Worm (Caenorhabditis elegans): Measurements from ENCODE around the gene ctbp-1.
A peak's percentile ranks its signal among the peaks of the same experiment; 100 is the strongest.

ctbp-1 gene

DNA sequence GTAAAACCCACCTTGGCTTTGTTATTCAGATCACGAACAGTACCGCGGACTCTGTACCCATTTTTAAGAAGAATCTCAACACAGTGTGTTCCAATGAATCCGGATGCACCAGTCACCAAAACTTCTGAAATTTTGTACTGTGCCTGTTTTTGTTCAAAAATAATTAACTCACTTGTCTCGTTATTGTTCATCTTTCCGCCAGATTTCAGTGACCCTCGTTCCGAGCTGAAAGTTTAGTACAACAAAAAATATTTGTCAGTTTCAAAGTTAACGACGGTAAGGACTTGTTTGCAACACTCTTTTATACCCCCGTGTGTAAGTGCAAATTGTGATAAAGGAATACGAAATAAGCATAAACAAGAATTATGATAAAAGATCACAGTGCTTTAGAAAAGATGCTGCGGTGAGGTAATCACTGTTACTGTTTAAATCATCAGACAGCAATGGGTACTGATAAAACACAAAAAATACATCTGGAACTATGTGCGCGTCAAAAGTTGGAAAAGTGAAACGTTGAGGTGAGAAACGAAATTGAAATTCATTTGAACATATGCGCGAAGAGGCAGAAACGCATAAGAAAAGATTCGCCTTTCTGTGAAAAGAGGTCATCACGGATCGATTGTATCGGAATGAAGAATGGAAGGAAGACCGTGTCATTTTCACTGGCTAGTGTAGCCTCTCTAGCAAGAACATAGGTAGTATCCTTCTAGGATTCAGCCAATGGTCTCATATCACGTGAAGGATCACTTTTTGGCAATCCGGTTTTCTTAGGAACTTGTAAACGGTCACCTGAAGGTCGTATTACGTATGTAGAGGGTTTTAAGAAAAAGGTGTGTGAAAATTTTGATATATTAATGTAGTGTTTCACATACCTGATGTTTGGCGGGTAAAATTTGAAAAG lies 27.7 kb upstream of the ctbp-1 start, which contains the start of gene F13D11.4:
F13D11.4 (minus strand) TSS at position 225 of the 901 bp plus-strand sequence.
- TF ChIP-seq hlh-11 (tag; optimal IDR thresholded peaks at IDR 0.05) (peak; percentile 50), spr-3 (GFP tag; optimal IDR thresholded peaks at IDR 0.05) (no peak), daf-16 (GFP tag; optimal IDR thresholded peaks at IDR 0.05) (no peak), daf-16 (tag; optimal IDR thresholded peaks at IDR 0.05) (peak; percentile 95), spr-1 (tag; optimal IDR thresholded peaks at IDR 0.05) (no peak), nhr-28 (tag; optimal IDR thresholded peaks at IDR 0.05) (peak; percentile 49), hlh-30 (tag; optimal IDR thresholded peaks at IDR 0.05; ENCODE audit: insufficient read depth) (no peak), nhr-11 (tag; optimal IDR thresholded peaks at IDR 0.05) (no peak), aly-2 (tag; optimal IDR thresholded peaks at IDR 0.05) (no peak), pqm-1 (tag; optimal IDR thresholded peaks at IDR 0.05) (no peak), mxl-3 (GFP tag; optimal IDR thresholded peaks at IDR 0.05) (peak; percentile 22), nhr-48 (tag; optimal IDR thresholded peaks at IDR 0.05) (no peak), lim-7 (GFP tag; IDR thresholded peaks at IDR 0.05) (no peak), unc-62 (GFP tag; optimal IDR thresholded peaks at IDR 0.05 in 1 of 2) (peak in 1 of 2 experiments; percentile 80), unc-62 (tag; optimal IDR thresholded peaks at IDR 0.05) (no peak), mdl-1 (tag; optimal IDR thresholded peaks at IDR 0.05) (peak in 1 of 2 experiments; percentile 10)

DNA sequence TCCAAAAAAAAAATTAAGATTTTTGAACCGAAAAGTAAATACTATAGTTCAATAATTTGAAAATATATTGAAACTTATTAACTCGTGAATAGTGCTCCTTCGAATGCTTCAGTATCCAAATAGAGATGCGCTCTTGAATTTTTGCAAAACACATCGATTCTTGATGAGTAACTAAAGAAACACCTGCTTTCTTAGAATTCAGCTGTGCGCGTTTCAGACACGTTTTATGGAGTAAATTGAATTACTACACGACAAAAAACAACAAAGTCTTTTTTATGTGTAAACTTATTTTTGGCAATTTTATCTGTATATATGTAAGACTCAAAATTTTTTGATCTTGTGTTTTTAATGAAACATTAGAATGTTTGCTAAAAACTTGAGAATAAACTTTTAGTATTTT lies 26.0 kb upstream of the ctbp-1 start:
- TF ChIP-seq nhr-6 (tag; optimal IDR thresholded peaks at IDR 0.05), result no peak
- no peak for TF ChIP-seq ztf-11 (tag; optimal IDR thresholded peaks at IDR 0.05)
- no peak for TF ChIP-seq ceh-32 (tag; optimal IDR thresholded peaks at IDR 0.05; ENCODE audit: poor library complexity)
- TF ChIP-seq mdt-29 (GFP tag; IDR thresholded peaks at IDR 0.05), result no peak
- TF ChIP-seq mdl-1 (tag; optimal IDR thresholded peaks at IDR 0.05), result no peak
- no peak for TF ChIP-seq nhr-25 (tag; optimal IDR thresholded peaks at IDR 0.05; ENCODE audit: borderline replicate concordance, insufficient read depth)

DNA sequence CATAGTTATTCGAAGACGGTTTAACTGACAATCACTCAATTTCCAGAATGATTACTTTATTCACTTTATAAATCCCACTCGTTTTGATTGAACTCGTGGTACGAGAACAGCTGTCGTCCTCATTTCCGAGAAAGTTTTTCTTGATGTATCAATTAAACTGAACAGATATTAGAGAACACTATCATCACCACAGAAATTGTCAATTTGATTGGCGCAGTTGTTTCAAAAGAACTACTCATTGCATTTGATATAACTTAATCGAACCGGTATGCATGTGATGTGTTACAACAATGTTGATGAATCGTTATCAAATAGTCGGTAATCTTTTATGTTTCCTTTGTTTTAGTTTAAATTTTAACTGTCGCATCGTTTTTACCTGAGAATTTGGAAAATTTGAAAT lies 25.5 kb upstream of the ctbp-1 start:
- TF ChIP-seq lsy-2 (tag; optimal IDR thresholded peaks at IDR 0.05), result peak in 1 of 2 experiments; percentile 50
- peak in 1 of 2 experiments; percentile 12 for TF ChIP-seq mdl-1 (tag; optimal IDR thresholded peaks at IDR 0.05)
- no peak for TF ChIP-seq saeg-2 (GFP tag; IDR thresholded peaks at IDR 0.05)
- TF ChIP-seq dpl-1 (GFP tag; optimal IDR thresholded peaks at IDR 0.05), result no peak
- TF ChIP-seq R02D3.7 (tag; optimal IDR thresholded peaks at IDR 0.05), result no peak
- peak; percentile 67 for TF ChIP-seq hlh-11 (tag; optimal IDR thresholded peaks at IDR 0.05)
- no peak for TF ChIP-seq lin-13 (GFP tag; optimal IDR thresholded peaks at IDR 0.05)
- no peak for TF ChIP-seq lin-15B (tag; optimal IDR thresholded peaks at IDR 0.05)
- no peak for TF ChIP-seq snpc-1.2 (GFP tag; IDR thresholded peaks at IDR 0.05)
- TF ChIP-seq ZK546.5 (tag; optimal IDR thresholded peaks at IDR 0.05), result no peak
- TF ChIP-seq zfp-3 (GFP tag; conservative IDR thresholded peaks at IDR 0.05), result no peak
- TF ChIP-seq nhr-111 (GFP tag; optimal IDR thresholded peaks at IDR 0.05), result no peak
- no peak for TF ChIP-seq skn-1 (tag; optimal IDR thresholded peaks at IDR 0.05)
- TF ChIP-seq daf-16 (GFP tag; optimal IDR thresholded peaks at IDR 0.05), result peak in 1 of 2 experiments; percentile 58
- TF ChIP-seq daf-16 (tag; optimal IDR thresholded peaks at IDR 0.05), result no peak
- TF ChIP-seq nhr-10 (tag; optimal IDR thresholded peaks at IDR 0.05), result no peak
- TF ChIP-seq gei-8 (GFP tag; optimal IDR thresholded peaks at IDR 0.05), result no peak
- peak; percentile 31; the same call in 1 of the 2 replicates for TF ChIP-seq dmd-6 (GFP tag; IDR thresholded peaks at IDR 0.05)
- TF ChIP-seq set-16 (GFP tag; IDR thresholded peaks at IDR 0.05), result no peak
- TF ChIP-seq Y5F2A.4 (GFP tag; optimal IDR thresholded peaks at IDR 0.05), result no peak
- TF ChIP-seq spr-1 (tag; optimal IDR thresholded peaks at IDR 0.05), result no peak
- TF ChIP-seq ceh-82 (tag; optimal IDR thresholded peaks at IDR 0.05), result no peak
- peak; percentile 27 for TF ChIP-seq mxl-3 (GFP tag; optimal IDR thresholded peaks at IDR 0.05)
- no peak for TF ChIP-seq nhr-77 (tag; optimal IDR thresholded peaks at IDR 0.05)
- peak; percentile 61 for TF ChIP-seq hlh-30 (tag; optimal IDR thresholded peaks at IDR 0.05; ENCODE audit: insufficient read depth)
- TF ChIP-seq nhr-237 (tag; optimal IDR thresholded peaks at IDR 0.05), result no peak
- TF ChIP-seq pqm-1 (tag; optimal IDR thresholded peaks at IDR 0.05), result no peak
- TF ChIP-seq mep-1 (tag; optimal IDR thresholded peaks at IDR 0.05), result no peak
- TF ChIP-seq ceh-62 (tag; optimal IDR thresholded peaks at IDR 0.05), result no peak
- peak; percentile 63 for TF ChIP-seq nhr-11 (tag; optimal IDR thresholded peaks at IDR 0.05)
- TF ChIP-seq dve-1 (tag; optimal IDR thresholded peaks at IDR 0.05; ENCODE audit: insufficient read depth), result no peak
- no peak for TF ChIP-seq dmd-8 (GFP tag; IDR thresholded peaks at IDR 0.05)
- no peak for TF ChIP-seq lin-39 (tag; optimal IDR thresholded peaks at IDR 0.05)
- TF ChIP-seq lir-3 (tag; optimal IDR thresholded peaks at IDR 0.05), result no peak
